Worm (Caenorhabditis elegans) whole organism, early embryonic: Measurements from ENCODE around the gene F10G7.10.

Source experiments
- B0310.2 ChIP-seq: sonication (generic microtip); optimal IDR thresholded peaks from 2 replicates; lab custom pipeline; 2016; ENCODE audit warnings: mild to moderate bottlenecking, missing genetic modification characterization, missing compliant biosample characterization
- F13C5.2 ChIP-seq: sonication (generic microtip); optimal IDR thresholded peaks from 2 replicates; lab custom pipeline; 2017; ENCODE audit warnings: mild to moderate bottlenecking, missing genetic modification characterization, inconsistent platforms, missing compliant biosample characterization
- aly-1 ChIP-seq: sonication (generic microtip); optimal IDR thresholded peaks from 2 replicates; lab custom pipeline; 2016; ENCODE audit warnings: missing genetic modification characterization, missing compliant biosample characterization
- ama-1 ChIP-seq: fragments of 150-350 bp; optimal IDR thresholded peaks from 2 replicates; lab custom pipeline; 2014
- ceh-13 ChIP-seq: fragments of 200-800 bp; sonication (Bioruptor generic); optimal IDR thresholded peaks from 2 replicates; lab custom pipeline; 2018; ENCODE audit warnings: mild to moderate bottlenecking, missing genetic modification characterization, missing compliant biosample characterization
- ceh-36 ChIP-seq: sonication (generic microtip); optimal IDR thresholded peaks from 2 replicates; lab custom pipeline; 2016; ENCODE audit warnings: missing genetic modification characterization, inconsistent platforms, missing compliant biosample characterization
- ets-7 ChIP-seq: sonication (generic microtip); optimal IDR thresholded peaks from 2 replicates; lab custom pipeline; 2016; ENCODE audit warnings: missing genotype, missing genetic modification characterization, missing compliant biosample characterization
- flt-1 ChIP-seq: fragments of 200-800 bp; sonication (Bioruptor generic); IDR thresholded peaks from 2 replicates; pipeline ENCODE4 v1.3.6; 2022; ENCODE audit warnings: missing genetic modification characterization, missing compliant biosample characterization
- hmbx-1 ChIP-seq: sonication (generic microtip); optimal IDR thresholded peaks from 2 replicates; lab custom pipeline; 2016; ENCODE audit warnings: mild to moderate bottlenecking, missing genetic modification characterization, missing compliant biosample characterization
- hmg-4 ChIP-seq: fragments of 200-800 bp; sonication (Bioruptor generic); optimal IDR thresholded peaks from 2 replicates; lab custom pipeline; 2018; ENCODE audit warnings: mild to moderate bottlenecking, missing genetic modification characterization, missing compliant biosample characterization
- hnd-1 ChIP-seq: sonication (generic microtip); optimal IDR thresholded peaks from 2 replicates; lab custom pipeline; 2016; ENCODE audit warnings: missing genetic modification characterization, missing compliant biosample characterization
- pes-1 ChIP-seq: fragments of 200-800 bp; sonication (Bioruptor generic); IDR thresholded peaks from 2 replicates; pipeline ENCODE4 v1.3.6; 2022; ENCODE audit warnings: missing genetic modification reagents, missing genetic modification characterization, missing compliant biosample characterization
- scrt-1 ChIP-seq: fragments of 200-800 bp; sonication (Bioruptor generic); IDR thresholded peaks from 2 replicates; pipeline ENCODE4 v1.3.6; 2022; ENCODE audit warnings: missing genetic modification characterization, missing compliant biosample characterization
- sea-1 ChIP-seq: fragments of 200-800 bp; sonication (Bioruptor generic); conservative IDR thresholded peaks from 2 replicates; pipeline ENCODE4 v1.3.6; 2022; ENCODE audit warnings: missing genetic modification characterization, missing compliant biosample characterization
- tbx-11 ChIP-seq: fragments of 200-800 bp; sonication (Bioruptor generic); IDR thresholded peaks from 2 replicates; pipeline ENCODE4 v1.3.6; 2022; ENCODE audit warnings: missing genetic modification characterization, missing compliant biosample characterization
- tbx-37 ChIP-seq: fragments of 200-800 bp; sonication (Bioruptor generic); conservative IDR thresholded peaks from 2 replicates; pipeline ENCODE4 v1.3.6; 2022; ENCODE audit warnings: missing genetic modification reagents, missing genetic modification characterization, missing compliant biosample characterization
- tra-4 ChIP-seq: sonication (generic microtip); optimal IDR thresholded peaks from 2 replicates; lab custom pipeline; 2017; ENCODE audit warnings: missing genetic modification characterization, missing compliant biosample characterization

F10G7.10 gene

DNA sequence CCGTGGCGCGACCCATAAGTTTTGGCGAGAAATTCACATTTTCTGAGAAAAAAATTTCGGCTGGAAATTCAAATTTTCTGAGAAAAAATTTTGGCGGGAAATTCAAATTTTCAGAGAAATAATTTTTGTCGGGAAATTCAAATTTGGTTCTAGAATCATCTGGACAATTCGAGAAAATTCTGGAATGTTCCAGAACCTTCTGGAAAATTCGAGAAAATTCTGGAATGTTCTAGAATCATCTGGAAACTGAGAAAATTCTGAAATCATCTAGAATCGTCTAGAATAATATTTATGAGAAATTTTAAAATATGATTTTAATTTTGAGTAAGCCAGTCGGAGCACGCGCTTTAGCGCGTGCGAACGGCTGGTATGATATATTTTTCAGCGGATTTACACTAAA, 41.2 kb downstream of the F10G7.10 start:
- TF ChIP-seq sea-1 (GFP tag; lab: Robert Waterston, UW) (no peak), flt-1 (no peak), tbx-37 (GFP tag; lab: Robert Waterston, UW) (no peak), F13C5.2 (tag; lab: Kevin White, UChicago) (no peak), hnd-1 (no peak), pes-1 (GFP tag; lab: Robert Waterston, UW) (no peak), hmg-4 (no peak), aly-1 (tag; lab: Kevin White, UChicago) (no peak), ceh-13 (GFP tag; lab: Kevin White, UChicago) (no peak), B0310.2 (tag; lab: Kevin White, UChicago) (no peak)

DNA sequence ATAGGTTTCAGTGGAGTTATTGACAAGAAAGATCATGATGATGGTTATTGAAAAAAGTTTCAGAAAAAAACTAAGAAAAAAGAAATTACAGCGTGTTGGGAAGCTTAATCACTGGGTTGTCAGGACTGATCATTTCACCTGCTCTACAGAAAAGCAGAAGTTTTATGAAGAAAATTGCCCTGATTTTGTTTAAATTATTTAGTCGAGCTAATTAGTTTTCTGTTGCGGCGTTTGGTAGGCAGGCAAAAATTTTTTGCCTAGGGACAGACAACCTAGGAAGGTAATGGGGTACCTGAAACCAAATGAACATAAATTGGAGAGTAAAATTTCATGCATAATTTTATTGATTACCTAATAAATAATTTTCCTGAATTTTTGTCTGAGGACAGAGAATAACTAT, 42.4 kb downstream of the F10G7.10 start, which contains the start of gene sre-40:
Gene sre-40, minus strand, starts transcription at position 101 of the 400 bp plus-strand sequence.
- TF ChIP-seq ets-7 (tag; lab: Kevin White, UChicago) (no peak), hnd-1 (no peak), flt-1 (no peak), sea-1 (GFP tag; lab: Robert Waterston, UW) (no peak), hmg-4 (no peak), tbx-11 (no peak), tbx-37 (GFP tag; lab: Robert Waterston, UW) (no peak), pes-1 (GFP tag; lab: Robert Waterston, UW) (no peak), B0310.2 (tag; lab: Kevin White, UChicago) (no peak), ceh-13 (GFP tag; lab: Kevin White, UChicago) (no peak), aly-1 (tag; lab: Kevin White, UChicago) (no peak), hmbx-1 (no peak), ceh-36 (tag; lab: Kevin White, UChicago) (no peak)

DNA sequence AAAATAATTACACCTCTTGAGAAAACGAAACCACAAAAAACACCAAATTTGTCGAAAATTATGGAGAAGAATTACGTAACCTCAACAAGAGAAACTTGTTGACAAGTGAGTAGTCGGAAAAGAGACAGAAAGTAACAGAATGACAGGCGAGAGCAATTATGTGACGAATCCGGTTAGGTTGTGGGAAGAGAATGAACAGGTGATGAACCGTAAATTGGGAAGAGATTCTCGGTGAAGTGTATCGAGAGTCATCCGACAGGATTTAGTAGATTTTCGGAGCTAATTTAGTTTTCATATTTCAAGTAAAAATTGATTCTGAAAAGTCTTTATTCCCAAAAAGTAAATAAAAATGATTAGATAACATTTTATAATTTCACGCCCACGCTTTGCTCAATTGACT, 44.7 kb downstream of the F10G7.10 start, which contains the start of gene T05A7.7:
Gene T05A7.7, minus strand, starts transcription at position 101 of the 400 bp plus-strand sequence.
- TF ChIP-seq scrt-1 (GFP tag; lab: Robert Waterston, UW) (no peak), tra-4 (tag; lab: Kevin White, UChicago) (no peak), B0310.2 (tag; lab: Kevin White, UChicago) (no peak), ama-1 (no peak), hmg-4 (no peak), F13C5.2 (tag; lab: Kevin White, UChicago) (no peak), flt-1 (no peak), sea-1 (GFP tag; lab: Robert Waterston, UW) (no peak), hnd-1 (no peak), aly-1 (tag; lab: Kevin White, UChicago) (no peak), ceh-13 (GFP tag; lab: Kevin White, UChicago) (no peak), ets-7 (tag; lab: Kevin White, UChicago) (no peak), tbx-11 (no peak), hmbx-1 (no peak), ceh-36 (tag; lab: Kevin White, UChicago) (no peak), tbx-37 (GFP tag; lab: Robert Waterston, UW) (no peak), pes-1 (GFP tag; lab: Robert Waterston, UW) (no peak)

DNA sequence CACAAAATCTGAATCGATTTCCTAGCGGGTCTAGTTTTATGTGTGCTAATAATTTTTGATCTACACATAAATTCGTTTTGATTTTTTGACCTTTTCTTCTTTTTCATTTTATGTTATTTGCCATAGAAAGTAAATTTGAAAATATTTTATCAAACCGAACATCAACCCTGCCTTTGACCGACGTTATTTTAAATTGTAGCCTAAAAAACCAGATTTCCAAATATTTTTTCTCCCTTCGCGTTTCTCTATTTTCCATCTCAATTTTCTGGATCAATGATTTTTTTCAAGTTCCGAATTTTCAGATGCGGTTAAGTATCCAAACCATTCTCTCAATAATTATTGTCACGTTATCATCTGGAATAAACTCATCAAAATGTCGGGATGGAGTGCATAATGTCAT, 48.1 kb downstream of the F10G7.10 start, which contains the start of gene T05A7.1:
Gene T05A7.1, plus strand, starts transcription at position 301 of the 400 bp plus-strand sequence.
- TF ChIP-seq aly-1 (tag; lab: Kevin White, UChicago) (no peak), hmbx-1 (no peak), tbx-11 (no peak), flt-1 (no peak), scrt-1 (GFP tag; lab: Robert Waterston, UW) (no peak), B0310.2 (tag; lab: Kevin White, UChicago) (no peak), F13C5.2 (tag; lab: Kevin White, UChicago) (no peak), tbx-37 (GFP tag; lab: Robert Waterston, UW) (no peak), hmg-4 (no peak), ceh-36 (tag; lab: Kevin White, UChicago) (no peak), sea-1 (GFP tag; lab: Robert Waterston, UW) (no peak), ets-7 (tag; lab: Kevin White, UChicago) (no peak), tra-4 (tag; lab: Kevin White, UChicago) (no peak), ama-1 (no peak), pes-1 (GFP tag; lab: Robert Waterston, UW) (no peak), hnd-1 (no peak)

DNA sequence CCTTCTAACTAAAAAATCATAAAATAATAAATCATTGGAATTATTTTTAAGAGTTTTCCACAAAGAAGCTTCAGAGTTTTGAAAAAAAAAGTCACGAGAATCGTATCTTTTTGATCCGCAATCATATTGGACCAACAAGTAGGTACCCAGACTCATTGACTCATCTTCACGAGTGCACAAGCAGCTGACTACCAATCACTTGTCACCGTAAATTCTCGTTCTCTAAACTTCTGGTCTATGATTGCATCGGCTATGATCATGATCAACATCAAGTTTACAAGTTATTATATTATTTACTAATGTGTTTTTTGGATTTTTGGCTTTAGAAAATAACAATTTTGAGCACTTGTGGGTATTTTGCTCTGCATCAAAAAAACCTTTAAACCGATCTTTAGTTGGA, 49.8 kb downstream of the F10G7.10 start:
- TF ChIP-seq sea-1 (GFP tag; lab: Robert Waterston, UW) (no peak), hmbx-1 (no peak)

DNA sequence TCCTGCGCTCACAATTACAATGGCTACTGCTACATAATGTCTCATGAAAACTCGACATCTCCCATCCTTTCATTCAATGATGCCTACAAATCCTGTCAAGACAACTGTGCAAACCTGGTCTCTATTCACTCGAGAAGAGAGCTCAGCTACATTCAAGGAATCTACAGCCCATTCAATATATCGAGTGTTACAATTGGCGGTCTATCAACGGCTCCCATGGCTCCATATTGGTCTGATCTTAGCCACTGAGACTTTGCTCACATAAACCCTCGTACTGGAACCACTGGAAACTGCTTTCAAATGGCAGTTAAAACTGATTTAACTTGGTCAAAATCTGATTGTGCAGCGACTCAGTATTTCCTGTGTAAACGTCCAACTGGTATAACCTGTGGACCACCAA, 50.6 kb downstream of the F10G7.10 start, which contains the start of gene T05A7.3:
Gene T05A7.3, plus strand, starts transcription at position 301 of the 400 bp plus-strand sequence.
- TF ChIP-seq ceh-36 (tag; lab: Kevin White, UChicago) = no peak
- TF ChIP-seq tra-4 (tag; lab: Kevin White, UChicago) = no peak
- no peak for TF ChIP-seq ama-1
- no peak for TF ChIP-seq hmg-4
- no peak for TF ChIP-seq F13C5.2 (tag; lab: Kevin White, UChicago)
- TF ChIP-seq pes-1 (GFP tag; lab: Robert Waterston, UW) = no peak
- no peak for TF ChIP-seq aly-1 (tag; lab: Kevin White, UChicago)
- TF ChIP-seq scrt-1 (GFP tag; lab: Robert Waterston, UW) = no peak
- no peak for TF ChIP-seq flt-1

DNA sequence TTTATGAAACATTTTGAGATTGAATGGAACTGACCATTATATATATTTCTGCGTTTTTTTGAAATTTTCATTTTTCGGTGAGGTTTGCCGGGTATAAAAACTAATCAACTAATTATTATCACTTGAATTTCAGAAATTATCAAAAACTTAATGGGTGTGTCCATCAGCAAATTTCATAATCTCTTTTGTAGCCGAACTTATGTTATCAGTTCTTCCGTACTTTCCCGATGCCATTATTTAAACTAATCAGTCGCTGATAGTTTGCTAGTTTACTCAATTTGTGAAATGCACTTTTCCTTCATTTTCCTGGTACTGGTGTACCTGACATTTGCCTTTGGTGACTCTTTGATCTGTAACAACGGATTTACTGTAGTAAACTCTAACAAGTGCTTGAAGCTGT, 51.9 kb downstream of the F10G7.10 start:
- TF ChIP-seq tra-4 (tag; lab: Kevin White, UChicago) (no peak), flt-1 (no peak), ceh-36 (tag; lab: Kevin White, UChicago) (no peak), ets-7 (tag; lab: Kevin White, UChicago) (no peak), sea-1 (GFP tag; lab: Robert Waterston, UW) (no peak), F13C5.2 (tag; lab: Kevin White, UChicago) (no peak), B0310.2 (tag; lab: Kevin White, UChicago) (no peak), tbx-11 (no peak), ama-1 (no peak)

DNA sequence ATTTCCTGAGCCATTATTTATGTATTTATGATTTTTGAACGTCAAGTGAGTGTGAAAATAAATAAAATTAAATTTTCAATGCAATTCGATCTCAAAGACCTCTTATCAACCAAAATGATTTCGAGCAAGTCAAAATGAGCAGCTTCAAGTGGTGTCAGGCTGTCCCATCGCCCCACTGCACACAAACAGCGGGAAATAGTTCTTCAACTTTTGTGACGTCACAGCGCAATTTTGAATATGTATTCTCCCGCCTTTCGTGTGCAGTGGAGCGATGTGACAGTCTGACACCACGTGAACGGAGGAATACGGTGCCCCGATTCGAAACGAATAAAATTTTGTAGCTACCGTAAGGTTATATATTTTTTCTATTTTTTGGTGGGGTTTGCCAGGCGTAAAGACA, 52.4 kb downstream of the F10G7.10 start:
- no peak for TF ChIP-seq B0310.2 (tag; lab: Kevin White, UChicago)
- no peak for TF ChIP-seq ceh-36 (tag; lab: Kevin White, UChicago)
- no peak for TF ChIP-seq hmbx-1
- TF ChIP-seq pes-1 (GFP tag; lab: Robert Waterston, UW) = no peak
- no peak for TF ChIP-seq F13C5.2 (tag; lab: Kevin White, UChicago)
- no peak for TF ChIP-seq tbx-37 (GFP tag; lab: Robert Waterston, UW)
- no peak for TF ChIP-seq flt-1
- no peak for TF ChIP-seq ama-1
- no peak for TF ChIP-seq tbx-11
- no peak for TF ChIP-seq hnd-1
- no peak for TF ChIP-seq tra-4 (tag; lab: Kevin White, UChicago)
- no peak for TF ChIP-seq sea-1 (GFP tag; lab: Robert Waterston, UW)
- no peak for TF ChIP-seq aly-1 (tag; lab: Kevin White, UChicago)
- TF ChIP-seq ceh-13 (GFP tag; lab: Kevin White, UChicago) = no peak
- TF ChIP-seq ets-7 (tag; lab: Kevin White, UChicago) = no peak
- no peak for TF ChIP-seq scrt-1 (GFP tag; lab: Robert Waterston, UW)
